Worm (Caenorhabditis elegans): ENCODE results near the gene F07C6.3.

Gene F07C6.3

ce11 chrIV:12754170-12754569 lies 34.9 kb upstream of the F07C6.3 start:
- TF ChIP-seq bed-3 (GFP tag; optimal IDR thresholded peaks at IDR 0.05) (no peak), zip-8 (tag; optimal IDR thresholded peaks at IDR 0.05) (no peak), nhr-12 (tag; optimal IDR thresholded peaks at IDR 0.05) (no peak), drap-1 (GFP tag; optimal IDR thresholded peaks at IDR 0.05) (no peak), flh-1 (GFP tag; optimal IDR thresholded peaks at IDR 0.05) (no peak), ceh-39 (tag; optimal IDR thresholded peaks at IDR 0.05) (no peak), mab-5 (tag; optimal IDR thresholded peaks at IDR 0.05) (no peak), unc-39 (tag; optimal IDR thresholded peaks at IDR 0.05) (no peak), elt-3 (tag; optimal IDR thresholded peaks at IDR 0.05) (no peak), mls-2 (tag; optimal IDR thresholded peaks at IDR 0.05) (no peak), lin-13 (tag; optimal IDR thresholded peaks at IDR 0.05) (no peak), ceh-43 (GFP tag; optimal IDR thresholded peaks at IDR 0.05) (no peak)

- no peak for TF ChIP-seq ham-2 (GFP tag; optimal IDR thresholded peaks at IDR 0.05)
- TF ChIP-seq zip-8 (tag; optimal IDR thresholded peaks at IDR 0.05) = peak; percentile 93
Observed at ce11 chrIV:12755641-12756040, 33.4 kb upstream of the F07C6.3 start.

- no peak for TF ChIP-seq nhr-12 (tag; optimal IDR thresholded peaks at IDR 0.05)
- TF ChIP-seq ceh-39 (tag; optimal IDR thresholded peaks at IDR 0.05) = no peak
- TF ChIP-seq elt-3 (tag; optimal IDR thresholded peaks at IDR 0.05) = no peak
- TF ChIP-seq nhr-76 (tag; optimal IDR thresholded peaks at IDR 0.05) = no peak
- TF ChIP-seq lsy-2 (tag; optimal IDR thresholded peaks at IDR 0.05) = no peak
Observed at ce11 chrIV:12757470-12757869, 31.6 kb upstream of the F07C6.3 start, which contains the start of gene flp-9. Gene flp-9, minus strand, starts transcription at chrIV:12757570.

- TF ChIP-seq ces-1 (GFP tag; optimal IDR thresholded peaks at IDR 0.05) = peak; percentile 83
- no peak for TF ChIP-seq snpc-4 (tag; optimal IDR thresholded peaks at IDR 0.05)
Observed at ce11 chrIV:12762782-12763181, 26.3 kb upstream of the F07C6.3 start.

ce11 chrIV:12765067-12765466 lies 24.0 kb upstream of the F07C6.3 start, which contains the start of gene ZK897.10:
Gene ZK897.10, plus strand, starts transcription at chrIV:12765351.
- TF ChIP-seq ztf-11 (tag; optimal IDR thresholded peaks at IDR 0.05) (no peak), lin-13 (tag; optimal IDR thresholded peaks at IDR 0.05) (no peak), ham-2 (GFP tag; optimal IDR thresholded peaks at IDR 0.05) (no peak), pha-4 (tag; optimal IDR thresholded peaks at IDR 0.05) (no peak), ceh-43 (GFP tag; optimal IDR thresholded peaks at IDR 0.05) (no peak)

- TF ChIP-seq lsy-2 (tag; optimal IDR thresholded peaks at IDR 0.05) (peak; percentile 3), sem-2 (GFP tag; optimal IDR thresholded peaks at IDR 0.05) (no peak), hlh-1 (tag; optimal IDR thresholded peaks at IDR 0.05) (no peak), ces-1 (GFP tag; optimal IDR thresholded peaks at IDR 0.05) (peak; percentile 79), snpc-4 (tag; optimal IDR thresholded peaks at IDR 0.05) (no peak), sptf-1 (tag; optimal IDR thresholded peaks at IDR 0.05) (peak; percentile 45), lin-13 (tag; optimal IDR thresholded peaks at IDR 0.05) (no peak), mls-2 (tag; optimal IDR thresholded peaks at IDR 0.05) (peak; percentile 57)
Observed at ce11 chrIV:12771414-12771813, 17.6 kb upstream of the F07C6.3 start.

- TF ChIP-seq ces-1 (GFP tag; optimal IDR thresholded peaks at IDR 0.05) (peak; percentile 52), blmp-1 (tag; optimal IDR thresholded peaks at IDR 0.05) (no peak), nhr-76 (tag; optimal IDR thresholded peaks at IDR 0.05) (no peak), nhr-237 (tag; optimal IDR thresholded peaks at IDR 0.05) (no peak), mls-2 (tag; optimal IDR thresholded peaks at IDR 0.05) (no peak), ztf-11 (tag; optimal IDR thresholded peaks at IDR 0.05) (no peak)
Observed at ce11 chrIV:12773519-12773918, 15.5 kb upstream of the F07C6.3 start, which contains the start of gene unc-31. Gene unc-31, plus strand, starts transcription at chrIV:12773867.

ce11 chrIV:12780980-12781379 lies 8.1 kb upstream of the F07C6.3 start:
- TF ChIP-seq lsy-2 (tag; optimal IDR thresholded peaks at IDR 0.05) (no peak), mls-2 (tag; optimal IDR thresholded peaks at IDR 0.05) (no peak), nhr-12 (tag; optimal IDR thresholded peaks at IDR 0.05) (no peak)

Measured in whole organism, mixed stage, embryonic.